Worm (Caenorhabditis elegans) whole organism, midembryonic: ENCODE measurements around the gene ucr-2.2.

Experiments used
- flt-1 ChIP-seq: fragments of 200-800 bp; sonication (Bioruptor generic); IDR thresholded peaks from 2 replicates; pipeline ENCODE4 v1.3.6; 2022; ENCODE audit warnings: missing genetic modification characterization, missing compliant biosample characterization
- klf-2 ChIP-seq: fragments of 200-800 bp; sonication (Bioruptor generic); conservative IDR thresholded peaks from 2 replicates; pipeline ENCODE4 v1.3.6; 2022; ENCODE audit warnings: missing genetic modification reagents, missing genetic modification characterization, missing compliant biosample characterization
- med-1 ChIP-seq: sonication (generic microtip); optimal IDR thresholded peaks from 2 replicates; lab custom pipeline; 2017; ENCODE audit warnings: missing genetic modification characterization, mild to moderate bottlenecking, missing compliant biosample characterization, antibody characterized with exemption, missing genetic modification reagents; ENCODE audit not compliant: insufficient read depth
- ref-1 ChIP-seq: fragments of 200-800 bp; sonication (Bioruptor generic); conservative IDR thresholded peaks from 2 replicates; pipeline ENCODE4 v1.3.6; 2022; ENCODE audit warnings: missing genetic modification reagents, missing genetic modification characterization, missing compliant biosample characterization
- ztf-23 ChIP-seq: fragments of 200-800 bp; sonication (Bioruptor generic); IDR thresholded peaks from 2 replicates; pipeline ENCODE4 v1.3.6; 2022; ENCODE audit warnings: missing genetic modification reagents, missing genetic modification characterization, missing compliant biosample characterization
- ztf-29 ChIP-seq: fragments of 200-800 bp; sonication (Bioruptor generic); IDR thresholded peaks from 2 replicates; pipeline ENCODE4 v1.3.6; 2022; ENCODE audit warnings: missing genetic modification reagents, missing genetic modification characterization, missing compliant biosample characterization

DNA sequence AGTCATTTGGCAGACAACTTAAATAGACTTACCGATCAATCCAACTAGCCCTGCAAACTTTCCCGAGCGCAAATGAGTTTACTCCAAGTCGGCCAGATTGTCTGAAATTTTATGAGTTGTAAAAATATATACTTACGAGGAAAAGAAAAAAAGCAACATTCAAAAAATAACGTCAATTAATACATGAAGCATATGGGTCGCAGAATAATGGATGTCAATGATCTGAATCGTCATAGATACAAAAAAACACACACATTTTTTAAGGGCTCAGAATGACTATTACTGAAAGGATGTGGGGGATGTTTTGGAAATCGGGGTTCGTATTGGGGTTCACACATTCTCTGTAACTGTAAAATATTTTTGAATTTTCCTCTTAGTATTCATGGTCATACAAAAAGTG is 26.1 kb upstream of the ucr-2.2 start, which contains the start of gene unc-7:
- no peak for TF ChIP-seq ztf-29 (GFP tag; lab: Robert Waterston, UW)
- TF ChIP-seq flt-1, result no peak
- no peak for TF ChIP-seq ref-1 (GFP tag; lab: Robert Waterston, UW)
- no peak for TF ChIP-seq klf-2 (GFP tag; lab: Robert Waterston, UW)
- no peak for TF ChIP-seq ztf-23
- TF ChIP-seq med-1 (GFP tag; lab: Kevin White, UChicago), result no peak
